Worm (Caenorhabditis elegans) whole organism, L2 larva: ENCODE measurements around the gene lgc-41.

Experiments
- C34F6.9 ChIP-seq: fragments of 150-350 bp; optimal IDR thresholded peaks from 2 replicates; lab custom pipeline; 2014; ENCODE audit warnings: missing biosample characterization, missing genetic modification characterization
- F13H6.1 ChIP-seq: sonication (generic microtip); optimal IDR thresholded peaks from 2 replicates; lab custom pipeline; 2016; ENCODE audit warnings: missing genetic modification characterization, missing compliant biosample characterization
- R02D3.7 ChIP-seq: fragments of 150-350 bp; optimal IDR thresholded peaks from 2 replicates; lab custom pipeline; 2014; ENCODE audit warnings: missing biosample characterization, missing genetic modification characterization
- Y55F3AM.14 ChIP-seq: fragments of 200-800 bp; sonication (Bioruptor generic); optimal IDR thresholded peaks from 2 replicates; lab custom pipeline; 2018; ENCODE audit warnings: mild to moderate bottlenecking, missing genetic modification characterization, missing compliant biosample characterization
- ZK546.5 ChIP-seq: sonication (generic microtip); optimal IDR thresholded peaks from 2 replicates; lab custom pipeline; 2017; ENCODE audit warnings: missing biosample characterization, missing genetic modification characterization
- alr-1 ChIP-seq: fragments of 150-350 bp; optimal IDR thresholded peaks from 2 replicates; lab custom pipeline; 2014; ENCODE audit warnings: missing biosample characterization, missing genetic modification characterization
- aly-2 ChIP-seq: fragments of 150-350 bp; optimal IDR thresholded peaks from 2 replicates; lab custom pipeline; 2014; ENCODE audit warnings: missing biosample characterization, missing genetic modification characterization
- blmp-1 ChIP-seq: sonication (generic microtip); optimal IDR thresholded peaks from 2 replicates; lab custom pipeline; 2017; ENCODE audit warnings: missing genetic modification characterization, mild to moderate bottlenecking, missing compliant biosample characterization, antibody characterized with exemption, moderate library complexity; ENCODE audit not compliant: insufficient read depth
- ceh-16 ChIP-seq: fragments of 150-350 bp; optimal IDR thresholded peaks from 2 replicates; lab custom pipeline; 2014; ENCODE audit warnings: missing biosample characterization, missing genetic modification characterization
- ceh-82 ChIP-seq: fragments of 150-350 bp; optimal IDR thresholded peaks from 2 replicates; lab custom pipeline; 2014; ENCODE audit warnings: missing biosample characterization, missing genetic modification characterization
- dmd-4 ChIP-seq: sonication (generic microtip); optimal IDR thresholded peaks from 2 replicates; lab custom pipeline; 2017; ENCODE audit warnings: missing biosample characterization, missing genetic modification characterization
- egl-27 ChIP-seq: sonication (generic microtip); optimal IDR thresholded peaks from 3 replicates; lab custom pipeline; 2017; ENCODE audit warnings: missing biosample characterization, missing genetic modification reagents, missing genetic modification characterization
- elt-1 ChIP-seq: fragments of 150-350 bp; optimal IDR thresholded peaks from 2 replicates; lab custom pipeline; 2014; ENCODE audit warnings: missing biosample characterization, missing genetic modification characterization
- elt-3 ChIP-seq: sonication (generic microtip); optimal IDR thresholded peaks from 2 replicates; lab custom pipeline; 2017; ENCODE audit warnings: missing biosample characterization, missing genetic modification characterization
- fos-1 ChIP-seq: fragments of 150-350 bp; optimal IDR thresholded peaks from 2 replicates; lab custom pipeline; 2014; ENCODE audit warnings: missing biosample characterization, missing genetic modification characterization
- gmeb-1 ChIP-seq: fragments of 150-350 bp; optimal IDR thresholded peaks from 2 replicates; lab custom pipeline; 2014; ENCODE audit warnings: missing biosample characterization, missing genetic modification characterization
- lin-13 ChIP-seq: fragments of 150-350 bp; optimal IDR thresholded peaks from 2 replicates; lab custom pipeline; 2014; ENCODE audit warnings: missing biosample characterization, missing genetic modification reagents, missing genetic modification characterization
- lin-39 ChIP-seq: fragments of 150-350 bp; optimal IDR thresholded peaks from 2 replicates; lab custom pipeline; 2014; ENCODE audit warnings: missing biosample characterization, missing genetic modification reagents, missing genetic modification characterization
- mab-5 ChIP-seq: fragments of 150-350 bp; optimal IDR thresholded peaks from 2 replicates; lab custom pipeline; 2014; ENCODE audit warnings: missing biosample characterization, missing genetic modification characterization
- mbf-1 ChIP-seq: sonication (generic microtip); optimal IDR thresholded peaks from 2 replicates; lab custom pipeline; 2017; ENCODE audit warnings: missing biosample characterization, missing genetic modification characterization
- mdl-1 ChIP-seq, 2 experiments: fragments of 150-350 bp in 1 of 2; sonication (generic microtip) in 1 of 2; optimal IDR thresholded peaks; 2 replicates each; lab custom pipeline; 2017; ENCODE audit warnings: missing biosample characterization in 2 of 2, missing genetic modification characterization in 2 of 2
- nhr-10 ChIP-seq: sonication (generic microtip); optimal IDR thresholded peaks from 2 replicates; lab custom pipeline; 2017; ENCODE audit warnings: missing biosample characterization, missing genetic modification characterization
- nhr-11 ChIP-seq: fragments of 150-350 bp; optimal IDR thresholded peaks from 2 replicates; lab custom pipeline; 2014; ENCODE audit warnings: missing biosample characterization, missing genetic modification characterization
- nhr-12 ChIP-seq: fragments of 150-350 bp; optimal IDR thresholded peaks from 2 replicates; lab custom pipeline; 2014; ENCODE audit warnings: missing biosample characterization, missing genetic modification characterization
- nhr-129 ChIP-seq: fragments of 150-350 bp; optimal IDR thresholded peaks from 2 replicates; lab custom pipeline; 2014; ENCODE audit warnings: missing biosample characterization, missing genetic modification characterization
- nhr-23 ChIP-seq: fragments of 150-350 bp; optimal IDR thresholded peaks from 2 replicates; lab custom pipeline; 2014; ENCODE audit warnings: missing biosample characterization, missing genetic modification reagents, missing genetic modification characterization
- nhr-237 ChIP-seq: fragments of 150-350 bp; optimal IDR thresholded peaks from 2 replicates; lab custom pipeline; 2014; ENCODE audit warnings: missing biosample characterization, missing genetic modification characterization
- nhr-77 ChIP-seq: fragments of 150-350 bp; optimal IDR thresholded peaks from 2 replicates; lab custom pipeline; 2014; ENCODE audit warnings: missing biosample characterization, missing genetic modification characterization
- peb-1 ChIP-seq: fragments of 150-350 bp; optimal IDR thresholded peaks from 2 replicates; lab custom pipeline; 2014; ENCODE audit warnings: missing biosample characterization, missing genetic modification characterization
- sem-4 ChIP-seq: fragments of 150-350 bp; optimal IDR thresholded peaks from 2 replicates; lab custom pipeline; 2014; ENCODE audit warnings: missing biosample characterization, missing genetic modification reagents, missing genetic modification characterization
- skn-1 ChIP-seq: sonication (generic microtip); optimal IDR thresholded peaks from 2 replicates; lab custom pipeline; 2017; ENCODE audit warnings: missing biosample characterization, missing genetic modification characterization
- sma-3 ChIP-seq: sonication (generic microtip); optimal IDR thresholded peaks from 2 replicates; lab custom pipeline; 2016; ENCODE audit warnings: missing genetic modification reagents, missing genetic modification characterization, missing compliant biosample characterization
- sma-9 ChIP-seq, 2 experiments: fragments of 150-350 bp in 1 of 2; sonication (generic microtip) in 1 of 2; optimal IDR thresholded peaks; 2 replicates each; lab custom pipeline; 2014 to 2016; ENCODE audit warnings: missing genetic modification characterization in 2 of 2, mild to moderate bottlenecking in 1 of 2, missing biosample characterization in 1 of 2, missing compliant biosample characterization in 1 of 2, missing genetic modification reagents in 1 of 2, moderate library complexity in 1 of 2
- snpc-4 ChIP-seq: fragments of 150-350 bp; optimal IDR thresholded peaks from 2 replicates; lab custom pipeline; 2014; ENCODE audit warnings: missing biosample characterization, missing genetic modification characterization
- unc-39 ChIP-seq: fragments of 150-350 bp; optimal IDR thresholded peaks from 2 replicates; lab custom pipeline; 2014; ENCODE audit warnings: missing biosample characterization, missing genetic modification characterization
- unc-55 ChIP-seq: fragments of 150-350 bp; sonication (generic microtip); optimal IDR thresholded peaks from 3 replicates; lab custom pipeline; 2014; ENCODE audit warnings: missing biosample characterization, missing genetic modification reagents, missing genetic modification characterization
- zag-1 ChIP-seq: fragments of 150-350 bp; optimal IDR thresholded peaks from 2 replicates; lab custom pipeline; 2014; ENCODE audit warnings: missing biosample characterization, missing genetic modification characterization
- ztf-1 ChIP-seq: fragments of 200-800 bp; sonication (Bioruptor generic); conservative IDR thresholded peaks from 2 replicates; pipeline ENCODE4 v1.3.6; 2022; ENCODE audit warnings: missing genetic modification characterization, missing compliant biosample characterization
- ztf-11 ChIP-seq: sonication (generic microtip); optimal IDR thresholded peaks from 2 replicates; lab custom pipeline; 2017; ENCODE audit warnings: missing biosample characterization, missing genetic modification characterization
- ztf-4 ChIP-seq: fragments of 150-350 bp; optimal IDR thresholded peaks from 2 replicates; lab custom pipeline; 2014; ENCODE audit warnings: missing biosample characterization, missing genetic modification characterization

lgc-41 gene

DNA sequence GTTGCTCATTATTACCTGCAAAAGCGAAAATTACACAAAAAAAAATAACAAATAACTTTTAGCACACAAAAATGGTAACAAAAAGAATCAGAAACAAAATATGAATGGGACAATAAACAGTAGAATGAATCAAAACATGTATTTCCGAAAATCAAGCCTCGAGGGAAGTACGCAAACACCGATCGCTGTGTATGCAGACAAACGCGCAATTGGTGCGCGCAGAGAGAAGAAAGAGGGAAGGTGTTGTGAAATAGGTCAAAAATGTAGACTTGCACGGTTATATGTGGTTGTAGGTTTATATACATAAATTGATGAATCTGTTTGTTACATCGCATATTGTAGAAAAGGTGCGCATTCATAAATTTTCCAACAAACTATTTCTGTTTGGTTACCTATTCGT is 34.3 kb upstream of the lgc-41 start, which contains the start of gene cdk-11.2 (continued):
- TF ChIP-seq mdl-1 (tag; optimal IDR thresholded peaks at IDR 0.05; lab: Kevin White, UChicago) (no peak), Y55F3AM.14 (GFP tag; lab: Kevin White, UChicago) (no peak), blmp-1 (tag; lab: Kevin White, UChicago) (peak; percentile 8), ztf-1 (GFP tag; lab: Robert Waterston, UW) (no peak), dmd-4 (tag; lab: Kevin White, UChicago) (no peak), egl-27 (tag; lab: Kevin White, UChicago) (no peak), mab-5 (tag; lab: Kevin White, UChicago) (no peak), peb-1 (tag; lab: Kevin White, UChicago) (no peak), nhr-23 (no peak), nhr-12 (tag; lab: Kevin White, UChicago) (no peak), ztf-11 (no peak), nhr-10 (tag; lab: Kevin White, UChicago) (no peak), F13H6.1 (tag; lab: Kevin White, UChicago) (peak; percentile 27), sma-3 (GFP tag; lab: Kevin White, UChicago) (peak; percentile 60), nhr-77 (tag; lab: Kevin White, UChicago) (no peak), lin-13 (peak; percentile 16), unc-39 (tag; lab: Kevin White, UChicago) (no peak), R02D3.7 (no peak), sma-9 (GFP tag; optimal IDR thresholded peaks at IDR 0.05; lab: Kevin White, UChicago) (peak; percentile 67), sma-9 (tag; optimal IDR thresholded peaks at IDR 0.05; lab: Kevin White, UChicago) (no peak)

DNA sequence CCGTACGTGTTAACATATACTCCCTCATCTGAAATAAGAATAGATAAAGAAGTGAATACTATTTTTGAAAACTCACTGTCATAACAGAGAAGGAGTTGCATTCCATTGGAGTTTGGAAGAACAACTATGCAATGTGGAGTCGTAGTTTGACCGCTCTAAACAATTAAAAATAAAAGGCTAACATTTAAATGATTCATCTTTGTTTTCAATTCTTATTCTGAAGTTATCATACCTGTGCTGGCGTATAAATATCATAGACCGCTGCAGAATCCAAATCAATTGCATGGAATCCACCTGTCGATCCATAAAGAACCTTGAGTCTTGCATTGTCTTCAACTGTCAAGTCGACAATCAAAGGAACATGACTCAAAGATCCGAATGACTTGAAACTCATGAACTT is 31.3 kb upstream of the lgc-41 start:
- TF ChIP-seq nhr-11 (no peak), ztf-11 (no peak), gmeb-1 (tag; lab: Kevin White, UChicago) (no peak), snpc-4 (tag; lab: Kevin White, UChicago) (no peak), zag-1 (tag; lab: Kevin White, UChicago) (no peak), lin-39 (tag; lab: Kevin White, UChicago) (no peak), sma-9 (GFP tag; optimal IDR thresholded peaks at IDR 0.05; lab: Kevin White, UChicago) (no peak), sma-9 (tag; optimal IDR thresholded peaks at IDR 0.05; lab: Kevin White, UChicago) (no peak), mdl-1 (tag; optimal IDR thresholded peaks at IDR 0.05; lab: Kevin White, UChicago) (no peak), elt-3 (no peak), unc-55 (GFP tag; lab: Kevin White, UChicago) (no peak), mbf-1 (tag; lab: Kevin White, UChicago) (no peak), ztf-4 (tag; lab: Kevin White, UChicago) (no peak), skn-1 (tag; lab: Kevin White, UChicago) (no peak), unc-39 (tag; lab: Kevin White, UChicago) (no peak), mab-5 (tag; lab: Kevin White, UChicago) (no peak), C34F6.9 (tag; lab: Kevin White, UChicago) (no peak), ZK546.5 (tag; lab: Kevin White, UChicago) (no peak), egl-27 (tag; lab: Kevin White, UChicago) (no peak), ceh-16 (no peak)

DNA sequence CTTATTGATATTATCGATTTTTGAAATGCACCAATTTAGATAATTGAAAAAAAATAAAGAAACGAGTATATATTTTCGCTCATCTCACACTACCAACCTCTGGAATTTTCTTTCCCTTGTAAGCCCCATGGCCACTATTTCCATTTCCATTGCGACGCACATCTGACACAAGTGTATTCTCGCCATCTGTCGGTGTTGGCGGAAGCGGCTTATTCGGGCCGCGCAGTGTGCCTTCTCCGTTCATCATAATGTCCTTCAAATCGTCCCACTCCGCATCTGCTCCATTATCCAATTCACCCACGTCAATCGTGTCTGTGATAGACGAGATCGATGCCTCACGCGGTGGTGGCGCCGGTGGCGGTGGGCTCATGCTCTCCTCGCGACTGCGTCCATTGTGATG is 29.3 kb upstream of the lgc-41 start:
- TF ChIP-seq fos-1 (tag; lab: Kevin White, UChicago) (no peak), sma-9 (GFP tag; optimal IDR thresholded peaks at IDR 0.05; lab: Kevin White, UChicago) (no peak), sma-9 (tag; optimal IDR thresholded peaks at IDR 0.05; lab: Kevin White, UChicago) (no peak), ceh-16 (no peak)

DNA sequence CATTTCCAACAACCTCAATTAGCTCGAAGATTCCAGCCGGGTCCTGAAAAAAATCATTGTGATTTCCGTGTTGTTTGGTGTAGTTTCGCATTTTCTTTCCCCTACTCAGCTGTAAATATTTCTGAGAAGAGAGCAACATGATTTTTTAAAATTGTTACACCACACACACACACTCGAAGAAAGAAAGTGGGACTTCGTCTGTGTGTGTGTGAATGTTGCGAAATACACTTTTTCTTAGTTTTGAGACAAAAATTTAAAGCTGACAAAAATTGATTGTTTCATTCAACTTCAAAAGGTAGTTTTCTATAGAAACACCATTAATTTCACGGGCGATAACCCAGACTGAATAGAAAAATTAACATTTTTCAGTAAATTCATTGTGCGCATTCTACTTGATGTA is 26.0 kb upstream of the lgc-41 start:
- peak; percentile 9 for TF ChIP-seq unc-55 (GFP tag; lab: Kevin White, UChicago)
- TF ChIP-seq nhr-237, result no peak
- TF ChIP-seq ceh-82 (tag; lab: Kevin White, UChicago), result no peak

DNA sequence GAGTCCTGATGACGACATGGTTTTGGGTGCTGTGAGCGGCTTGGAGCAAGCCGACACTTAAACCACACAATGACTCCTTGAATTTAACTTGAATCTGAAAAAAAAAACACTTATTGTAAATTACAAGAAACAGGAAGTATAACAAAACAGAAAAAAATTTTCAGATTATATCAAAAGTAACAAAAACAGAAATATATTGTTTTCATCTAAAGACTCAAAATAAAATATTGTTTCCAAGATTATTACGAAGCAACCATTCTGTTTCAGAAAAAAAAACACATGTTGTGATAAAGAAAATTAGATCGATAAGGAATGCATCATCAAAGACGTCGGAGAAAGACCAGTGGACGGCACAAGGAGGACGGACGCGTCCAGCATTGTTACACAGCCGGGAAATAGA is 25.5 kb upstream of the lgc-41 start, which contains the start of gene mig-15:
Gene mig-15 (minus strand): TSS at position 101 of the 400 bp plus-strand sequence.
- TF ChIP-seq lin-13 (no peak), ceh-16 (no peak), Y55F3AM.14 (GFP tag; lab: Kevin White, UChicago) (no peak), ztf-4 (tag; lab: Kevin White, UChicago) (no peak), aly-2 (tag; lab: Kevin White, UChicago) (no peak), nhr-237 (no peak), dmd-4 (tag; lab: Kevin White, UChicago) (no peak), nhr-129 (tag; lab: Kevin White, UChicago) (no peak), nhr-11 (no peak), elt-1 (tag; lab: Kevin White, UChicago) (no peak), alr-1 (tag; lab: Kevin White, UChicago) (no peak), sem-4 (tag; lab: Kevin White, UChicago) (no peak), zag-1 (tag; lab: Kevin White, UChicago) (no peak)
